Worm (Caenorhabditis elegans): Measurements from ENCODE around the gene warf-1.

DNA sequence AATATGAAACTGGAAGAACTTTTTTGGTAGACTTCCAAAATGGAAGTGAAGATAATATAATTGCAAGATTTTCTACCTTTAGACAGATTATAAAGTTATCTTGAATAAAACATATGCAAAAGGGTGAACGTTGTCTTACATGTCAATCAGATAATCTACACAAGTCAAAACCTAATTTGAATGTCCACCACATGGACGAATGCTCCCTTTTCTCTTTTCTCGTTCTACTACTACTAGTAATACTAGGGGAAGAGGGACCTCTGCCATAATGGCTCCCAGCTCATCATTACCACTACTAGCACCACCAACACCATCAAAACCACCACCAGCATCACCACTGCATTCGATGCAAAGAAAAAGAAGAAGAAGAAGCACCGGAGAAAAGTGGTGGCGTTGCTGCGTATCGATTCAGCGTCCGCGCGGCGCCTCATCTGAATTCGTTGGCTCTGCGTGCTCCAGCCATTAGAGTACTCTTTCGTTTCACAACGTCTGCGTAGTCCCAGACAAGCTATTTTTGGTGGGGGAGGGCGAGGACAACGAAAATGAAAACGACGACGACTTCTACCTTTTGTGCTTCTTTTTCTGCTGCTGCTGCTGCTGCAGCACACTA, 49.2 kb upstream of the warf-1 start:
- TF ChIP-seq unc-62 (GFP tag; optimal IDR thresholded peaks at IDR 0.05) (no peak), lsy-2 (tag; optimal IDR thresholded peaks at IDR 0.05) (peak in 1 of 2 experiments; percentile 10), zag-1 (tag; optimal IDR thresholded peaks at IDR 0.05) (peak; percentile 30), snpc-4 (tag; optimal IDR thresholded peaks at IDR 0.05) (no peak), nhr-237 (tag; optimal IDR thresholded peaks at IDR 0.05) (no peak), elt-3 (tag; optimal IDR thresholded peaks at IDR 0.05) (no peak), nhr-12 (tag; optimal IDR thresholded peaks at IDR 0.05) (no peak), mdl-1 (tag; optimal IDR thresholded peaks at IDR 0.05) (no peak), egl-27 (tag; optimal IDR thresholded peaks at IDR 0.05) (no peak), ztf-4 (tag; optimal IDR thresholded peaks at IDR 0.05) (no peak)
